Worm (Caenorhabditis elegans) whole organism, dauer: ENCODE measurements around the gene idpa-1.

Experiments
- unc-62 ChIP-seq: sonication (generic microtip); optimal IDR thresholded peaks from 2 replicates; lab custom pipeline; 2017; ENCODE audit warnings: missing biosample characterization, missing genetic modification reagents, missing genetic modification characterization

Gene idpa-1

ce11 chrIII:2858334-2858733 lies 42.7 kb downstream of the idpa-1 start:
- no peak for TF ChIP-seq unc-62

- no peak for TF ChIP-seq unc-62
Observed at ce11 chrIII:2855929-2856328, 45.1 kb downstream of the idpa-1 start, which contains the start of gene F56F11.4. F56F11.4 (plus strand) TSS chrIII:2856229.
